Fruit fly (Drosophila melanogaster) whole organism, prepupa: ENCODE results near the gene Abd-B.
"Not testable (repeated sequence)": the region's sequence is repeated elsewhere in the genome, so short reads cannot be mapped to it uniquely, and the experiment has no call there.

Source experiments
- Blimp-1 ChIP-seq: fragments of 200-800 bp; sonication (Bioruptor generic); optimal IDR thresholded peaks from 3 replicates; lab custom pipeline; 2017; ENCODE audit warnings: missing biosample characterization, missing genetic modification characterization, mild to moderate bottlenecking, moderate library complexity, missing genetic modification reagents
- CG10631 ChIP-seq: fragments of 200-800 bp; sonication (Bioruptor generic); optimal IDR thresholded peaks from 2 replicates; lab custom pipeline; 2016; ENCODE audit warnings: missing biosample characterization, missing genetic modification characterization
- CG10669 ChIP-seq: fragments of 200-800 bp; sonication (Bioruptor generic); optimal IDR thresholded peaks from 3 replicates; lab custom pipeline; 2018; ENCODE audit warnings: missing biosample characterization, mild to moderate bottlenecking, missing genetic modification characterization, moderate library complexity
- CG11294 ChIP-seq: fragments of 200-800 bp; sonication (Bioruptor generic); IDR thresholded peaks from 2 replicates; pipeline ENCODE4 v1.3.6; 2022; ENCODE audit warnings: missing biosample characterization, missing genetic modification characterization
- CG11902 ChIP-seq: fragments of 200-800 bp; sonication (Bioruptor generic); optimal IDR thresholded peaks from 3 replicates; lab custom pipeline; 2016; ENCODE audit warnings: missing biosample characterization, missing genetic modification characterization
- CG15336 ChIP-seq: fragments of 200-800 bp; sonication (Bioruptor generic); IDR thresholded peaks from 2 replicates; pipeline ENCODE4 v1.3.6; 2022; ENCODE audit warnings: missing biosample characterization, missing genetic modification characterization
- CG1621 ChIP-seq: fragments of 200-800 bp; sonication (Bioruptor generic); optimal IDR thresholded peaks from 3 replicates; lab custom pipeline; 2018; ENCODE audit warnings: missing biosample characterization, mild to moderate bottlenecking, missing genetic modification characterization
- CG16779 ChIP-seq: fragments of 200-800 bp; sonication (Bioruptor generic); optimal IDR thresholded peaks from 3 replicates; lab custom pipeline; 2017; ENCODE audit warnings: missing biosample characterization, mild to moderate bottlenecking, missing genetic modification characterization
- CG3032 ChIP-seq: fragments of 200-800 bp; optimal IDR thresholded peaks from 2 replicates; lab custom pipeline; 2019; ENCODE audit warnings: missing biosample characterization, mild to moderate bottlenecking, missing genetic modification characterization, moderate library complexity
- CG31627 ChIP-seq: fragments of 200-800 bp; sonication (Bioruptor generic); optimal IDR thresholded peaks from 3 replicates; lab custom pipeline; 2016; ENCODE audit warnings: missing biosample characterization, missing genetic modification characterization
- CG32006 ChIP-seq: fragments of 200-800 bp; sonication (Bioruptor generic); optimal IDR thresholded peaks from 3 replicates; lab custom pipeline; 2017; ENCODE audit warnings: missing biosample characterization, mild to moderate bottlenecking, missing genetic modification characterization
- CG34406 ChIP-seq: fragments of 200-800 bp; sonication (Bioruptor generic); optimal IDR thresholded peaks from 3 replicates; lab custom pipeline; 2016; ENCODE audit warnings: missing biosample characterization, missing genetic modification characterization
- CG3919 ChIP-seq: fragments of 200-800 bp; sonication (Bioruptor generic); optimal IDR thresholded peaks from 3 replicates; lab custom pipeline; 2016; ENCODE audit warnings: missing biosample characterization, missing genetic modification characterization
- CG4318 ChIP-seq: fragments of 200-800 bp; sonication (Bioruptor generic); optimal IDR thresholded peaks from 3 replicates; lab custom pipeline; 2017; ENCODE audit warnings: missing biosample characterization, mild to moderate bottlenecking, missing genetic modification characterization
- CG6163 ChIP-seq: fragments of 200-800 bp; sonication (Bioruptor generic); IDR thresholded peaks from 3 replicates; pipeline ENCODE4 v1.3.6; 2022; ENCODE audit warnings: missing biosample characterization, missing genetic modification characterization
- CG6276 ChIP-seq: fragments of 200-800 bp; sonication (Bioruptor generic); optimal IDR thresholded peaks from 2 replicates; lab custom pipeline; 2017; ENCODE audit warnings: missing biosample characterization, mild to moderate bottlenecking, missing genetic modification characterization
- CG6792 ChIP-seq: fragments of 200-800 bp; sonication (Bioruptor generic); optimal IDR thresholded peaks from 3 replicates; lab custom pipeline; 2016; ENCODE audit warnings: missing biosample characterization, missing genetic modification characterization
- CG6808 ChIP-seq: fragments of 200-800 bp; sonication (Bioruptor generic); optimal IDR thresholded peaks from 3 replicates; lab custom pipeline; 2017; ENCODE audit warnings: missing biosample characterization, missing genetic modification characterization, mild to moderate bottlenecking, moderate library complexity, missing genetic modification reagents
- CG6854 ChIP-seq: fragments of 200-800 bp; sonication (Bioruptor generic); optimal IDR thresholded peaks from 2 replicates; lab custom pipeline; 2017; ENCODE audit warnings: missing biosample characterization, mild to moderate bottlenecking, missing genetic modification characterization
- CG7368 ChIP-seq: fragments of 200-800 bp; sonication (Bioruptor generic); optimal IDR thresholded peaks from 3 replicates; lab custom pipeline; 2016; ENCODE audit warnings: missing biosample characterization, missing genetic modification characterization
- CG8119 ChIP-seq: fragments of 200-800 bp; sonication (Bioruptor generic); IDR thresholded peaks from 3 replicates; pipeline ENCODE4 v1.3.6; 2022; ENCODE audit warnings: missing biosample characterization, missing genetic modification characterization
- CG8319 ChIP-seq: fragments of 200-800 bp; sonication (Bioruptor generic); optimal IDR thresholded peaks from 3 replicates; lab custom pipeline; 2016; ENCODE audit warnings: missing biosample characterization, missing genetic modification characterization
- CG8632 ChIP-seq: fragments of 200-800 bp; sonication (Bioruptor generic); optimal IDR thresholded peaks from 3 replicates; lab custom pipeline; 2016; ENCODE audit warnings: missing biosample characterization, missing genetic modification characterization
- CG9139 ChIP-seq: fragments of 200-800 bp; sonication (Bioruptor generic); optimal IDR thresholded peaks from 3 replicates; lab custom pipeline; 2017; ENCODE audit warnings: missing biosample characterization, mild to moderate bottlenecking, missing genetic modification characterization
- Eip78C ChIP-seq: fragments of 200-800 bp; sonication (Bioruptor generic); peaks from one replicate; lab custom pipeline; 2016; ENCODE audit warnings: missing biosample characterization, missing genetic modification characterization
- Eip93F ChIP-seq: fragments of 200-800 bp; sonication (Bioruptor generic); optimal IDR thresholded peaks from 2 replicates; lab custom pipeline; 2016; ENCODE audit warnings: missing biosample characterization, mild to moderate bottlenecking, missing genetic modification characterization
- Ets96B ChIP-seq: fragments of 200-800 bp; optimal IDR thresholded peaks from 2 replicates; lab custom pipeline; 2019; ENCODE audit warnings: missing biosample characterization, mild to moderate bottlenecking, missing genetic modification characterization, moderate library complexity
- Gug ChIP-seq: fragments of 200-800 bp; sonication (Bioruptor generic); IDR thresholded peaks from 2 replicates; pipeline ENCODE4 v1.3.6; 2022; ENCODE audit warnings: missing biosample characterization, missing genetic modification characterization
- Hr4 ChIP-seq: fragments of 200-800 bp; sonication (Bioruptor generic); optimal IDR thresholded peaks from 3 replicates; lab custom pipeline; 2016; ENCODE audit warnings: missing biosample characterization, missing genetic modification characterization
- Met ChIP-seq: fragments of 200-800 bp; sonication (Bioruptor generic); optimal IDR thresholded peaks from 3 replicates; lab custom pipeline; 2016; ENCODE audit warnings: missing biosample characterization, missing genetic modification characterization
- OdsH ChIP-seq: fragments of 200-800 bp; sonication (Bioruptor generic); optimal IDR thresholded peaks from 3 replicates; lab custom pipeline; 2016; ENCODE audit warnings: missing biosample characterization, missing genetic modification characterization
- Smox ChIP-seq: fragments of 200-800 bp; sonication (Bioruptor generic); optimal IDR thresholded peaks from 3 replicates; lab custom pipeline; 2016; ENCODE audit warnings: missing biosample characterization, missing genetic modification characterization
- Sox102F ChIP-seq: fragments of 200-800 bp; sonication (Bioruptor generic); optimal IDR thresholded peaks from 2 replicates; lab custom pipeline; 2016; ENCODE audit warnings: missing biosample characterization, mild to moderate bottlenecking, missing genetic modification characterization
- Sox14 ChIP-seq: fragments of 200-800 bp; sonication (Bioruptor generic); optimal IDR thresholded peaks from 3 replicates; lab custom pipeline; 2016; ENCODE audit warnings: missing biosample characterization, missing genetic modification characterization
- achi ChIP-seq: fragments of 200-800 bp; sonication (Bioruptor generic); optimal IDR thresholded peaks from 3 replicates; lab custom pipeline; 2016; ENCODE audit warnings: missing biosample characterization, missing genetic modification characterization
- acj6 ChIP-seq: fragments of 200-800 bp; sonication (Bioruptor generic); optimal IDR thresholded peaks from 3 replicates; lab custom pipeline; 2016; ENCODE audit warnings: missing biosample characterization, missing genetic modification characterization
- cyc ChIP-seq: fragments of 200-800 bp; sonication (Bioruptor generic); optimal IDR thresholded peaks from 3 replicates; lab custom pipeline; 2016; ENCODE audit warnings: missing biosample characterization, missing genetic modification characterization
- dac ChIP-seq: fragments of 200-800 bp; sonication (Bioruptor generic); optimal IDR thresholded peaks from 2 replicates; lab custom pipeline; 2017; ENCODE audit warnings: missing biosample characterization, mild to moderate bottlenecking, missing genetic modification characterization
- eg ChIP-seq: fragments of 200-800 bp; sonication (Bioruptor generic); IDR thresholded peaks from 3 replicates; pipeline ENCODE4 v1.3.6; 2022; ENCODE audit warnings: missing biosample characterization, missing genetic modification characterization
- fd59A ChIP-seq: fragments of 200-800 bp; sonication (Bioruptor generic); optimal IDR thresholded peaks from 2 replicates; lab custom pipeline; 2017; ENCODE audit warnings: missing biosample characterization, mild to moderate bottlenecking, missing genetic modification characterization, missing genetic modification reagents
- fd85E ChIP-seq: fragments of 200-800 bp; sonication (Bioruptor generic); optimal IDR thresholded peaks from 3 replicates; lab custom pipeline; 2016; ENCODE audit warnings: missing biosample characterization, missing genetic modification characterization
- fkh ChIP-seq: fragments of 200-800 bp; sonication (Bioruptor generic); optimal IDR thresholded peaks from 3 replicates; lab custom pipeline; 2017; ENCODE audit warnings: missing biosample characterization, mild to moderate bottlenecking, missing genetic modification characterization, moderate library complexity
- lz ChIP-seq: fragments of 200-800 bp; sonication (Bioruptor generic); optimal IDR thresholded peaks from 3 replicates; lab custom pipeline; 2016; ENCODE audit warnings: missing biosample characterization, missing genetic modification characterization
- spab ChIP-seq: fragments of 200-800 bp; sonication (Bioruptor generic); optimal IDR thresholded peaks from 2 replicates; lab custom pipeline; 2017; ENCODE audit warnings: missing biosample characterization, mild to moderate bottlenecking, missing genetic modification characterization, missing genetic modification reagents
- svp ChIP-seq: fragments of 200-800 bp; sonication (Bioruptor generic); peaks from one replicate; lab custom pipeline; 2016; ENCODE audit warnings: missing biosample characterization, missing genetic modification characterization
- topi ChIP-seq: fragments of 200-800 bp; sonication (Bioruptor generic); optimal IDR thresholded peaks from 3 replicates; lab custom pipeline; 2016; ENCODE audit warnings: missing biosample characterization, missing genetic modification characterization
- vri ChIP-seq: fragments of 200-800 bp; sonication (Bioruptor generic); optimal IDR thresholded peaks from 3 replicates; lab custom pipeline; 2016; ENCODE audit warnings: missing biosample characterization, mild to moderate bottlenecking, missing genetic modification characterization

The Abd-B gene

DNA sequence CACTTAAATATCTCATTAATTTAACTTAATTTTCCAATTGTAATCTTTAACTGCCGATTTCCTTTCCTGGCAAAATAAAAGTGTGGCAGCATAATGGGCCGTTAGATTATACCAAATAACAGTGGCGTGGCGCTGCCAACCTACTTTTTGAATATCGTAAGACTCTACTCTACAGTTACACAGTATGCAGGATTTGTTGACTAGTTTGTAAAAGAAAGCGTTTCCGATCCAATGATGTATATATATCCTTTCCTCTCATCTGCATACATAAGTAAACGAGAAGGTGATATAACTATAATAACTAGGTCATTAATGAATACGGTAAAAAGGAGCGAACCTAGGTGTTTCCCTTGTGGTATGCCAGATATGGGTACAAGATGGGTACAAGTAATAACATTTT is 19.7 kb upstream of the Abd-B start, which contains the start of gene EMC2B (continued):
- peak; percentile 46 for TF ChIP-seq Sox14 (GFP tag; lab: Kevin White, UChicago)
- TF ChIP-seq CG8319 (GFP tag; lab: Kevin White, UChicago), result peak; percentile 24
- no peak for TF ChIP-seq CG9139 (GFP tag; lab: Kevin White, UChicago)
- TF ChIP-seq Gug (GFP tag; lab: Robert Waterston, UW), result no peak
- TF ChIP-seq CG31627, result peak; percentile 52
- no peak for TF ChIP-seq Ets96B
- TF ChIP-seq fd85E (GFP tag; lab: Kevin White, UChicago), result no peak
- peak; percentile 21 for TF ChIP-seq acj6 (GFP tag; lab: Kevin White, UChicago)
- TF ChIP-seq lz (GFP tag; lab: Kevin White, UChicago), result peak; percentile 63
- peak; percentile 47 for TF ChIP-seq Sox102F (GFP tag; lab: Kevin White, UChicago)
- TF ChIP-seq CG8119 (GFP tag; lab: Robert Waterston, UW), result no peak
- no peak for TF ChIP-seq CG16779 (tag; lab: Kevin White, UChicago)
- TF ChIP-seq spab (GFP tag; lab: Kevin White, UChicago), result no peak
- peak; percentile 51 for TF ChIP-seq topi (GFP tag; lab: Kevin White, UChicago)
- TF ChIP-seq dac (GFP tag; lab: Kevin White, UChicago), result no peak
- no peak for TF ChIP-seq Met
- peak; percentile 47 for TF ChIP-seq CG3032 (tag; lab: Kevin White, UChicago)
- TF ChIP-seq CG1621 (tag; lab: Kevin White, UChicago), result peak; percentile 41
- no peak for TF ChIP-seq vri
- no peak for TF ChIP-seq CG8632 (GFP tag; lab: Kevin White, UChicago)
- TF ChIP-seq fd59A (GFP tag; lab: Kevin White, UChicago), result no peak
- TF ChIP-seq Smox, result no peak
- peak; percentile 36 for TF ChIP-seq cyc
- TF ChIP-seq CG6163 (GFP tag; lab: Robert Waterston, UW), result no peak
- TF ChIP-seq CG3919 (GFP tag; lab: Kevin White, UChicago), result peak; percentile 52
- TF ChIP-seq CG7368 (GFP tag; lab: Kevin White, UChicago), result no peak
- peak; percentile 33 for TF ChIP-seq CG10631 (GFP tag; lab: Kevin White, UChicago)
- TF ChIP-seq achi (GFP tag; lab: Kevin White, UChicago), result peak; percentile 24
- TF ChIP-seq CG34406, result no peak
- TF ChIP-seq Eip93F (GFP tag; lab: Kevin White, UChicago), result no peak
- TF ChIP-seq CG10669 (GFP tag; lab: Kevin White, UChicago), result no peak
- TF ChIP-seq CG6276, result no peak
- peak; percentile 4 for TF ChIP-seq CG6792 (GFP tag; lab: Kevin White, UChicago)
- no peak for TF ChIP-seq eg (GFP tag; lab: Robert Waterston, UW)
- TF ChIP-seq CG6854, result peak; percentile 8
- TF ChIP-seq OdsH (GFP tag; lab: Kevin White, UChicago), result no peak
- no peak for TF ChIP-seq CG32006
- TF ChIP-seq fkh (GFP tag; lab: Kevin White, UChicago), result no peak
- peak; percentile 15 for TF ChIP-seq CG11902

DNA sequence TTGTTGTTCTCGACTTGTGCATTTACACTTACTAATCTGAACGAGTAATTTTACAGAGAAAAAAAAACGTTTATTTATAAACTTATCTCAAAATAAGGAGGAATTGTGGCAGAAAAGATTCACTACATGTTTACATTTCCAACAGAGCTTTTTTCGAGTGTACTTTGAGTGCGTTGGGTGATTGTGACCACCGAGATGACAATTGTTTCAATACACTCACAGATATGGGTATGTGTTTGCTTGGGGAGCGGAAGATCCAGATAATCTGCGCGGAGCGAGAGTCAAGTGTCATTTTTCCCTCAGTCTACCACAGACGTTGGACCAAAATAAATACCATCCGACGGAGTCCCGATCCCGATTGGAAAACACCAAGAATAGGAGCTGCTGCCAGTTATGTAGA is 16.5 kb upstream of the Abd-B start, which contains the start of gene MESK4:
TSS of gene MESK4 (plus strand) at position 301 of the 400 bp plus-strand sequence.
- TF ChIP-seq CG34406; Blimp-1 (GFP tag; lab: Kevin White, UChicago); CG4318: not testable (repeated sequence)

DNA sequence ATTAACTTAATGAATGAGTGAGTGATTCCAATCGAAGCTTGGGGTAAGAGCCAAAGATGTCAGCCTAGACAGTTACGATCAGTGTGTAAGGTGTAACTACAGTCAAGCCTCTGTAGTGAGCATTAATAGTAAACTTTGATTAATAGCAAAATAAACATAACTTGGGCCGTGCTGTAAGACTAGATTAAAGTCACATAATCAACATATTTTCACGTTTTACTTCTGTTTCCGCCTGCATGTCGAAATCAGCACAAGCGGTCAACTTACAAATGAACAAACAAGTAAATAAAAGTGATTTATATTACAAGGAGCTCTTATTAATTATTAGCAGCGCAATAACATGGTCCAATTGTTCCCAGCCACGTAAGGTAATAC is 15.9 kb upstream of the Abd-B start:
- TF ChIP-seq OdsH (GFP tag; lab: Kevin White, UChicago), result peak; percentile 28
- peak; percentile 50 for TF ChIP-seq CG32006
- TF ChIP-seq CG9139 (GFP tag; lab: Kevin White, UChicago), result no peak
- no peak for TF ChIP-seq acj6 (GFP tag; lab: Kevin White, UChicago)
- no peak for TF ChIP-seq CG6854
- TF ChIP-seq CG6792 (GFP tag; lab: Kevin White, UChicago), result no peak
- no peak for TF ChIP-seq svp
- no peak for TF ChIP-seq CG11294 (GFP tag; lab: Robert Waterston, UW)
- TF ChIP-seq CG16779 (tag; lab: Kevin White, UChicago), result no peak
- no peak for TF ChIP-seq CG34406
- no peak for TF ChIP-seq CG4318
- TF ChIP-seq CG15336 (GFP tag; lab: Robert Waterston, UW), result no peak
- no peak for TF ChIP-seq achi (GFP tag; lab: Kevin White, UChicago)
- TF ChIP-seq CG6808 (GFP tag; lab: Kevin White, UChicago), result no peak
- TF ChIP-seq CG6276, result peak; percentile 9
- no peak for TF ChIP-seq CG3032 (tag; lab: Kevin White, UChicago)
- no peak for TF ChIP-seq CG7368 (GFP tag; lab: Kevin White, UChicago)
- peak; percentile 23 for TF ChIP-seq dac (GFP tag; lab: Kevin White, UChicago)
- peak; percentile 4 for TF ChIP-seq CG10669 (GFP tag; lab: Kevin White, UChicago)
- TF ChIP-seq vri, result no peak
- no peak for TF ChIP-seq eg (GFP tag; lab: Robert Waterston, UW)
- TF ChIP-seq CG31627, result no peak
- no peak for TF ChIP-seq Eip93F (GFP tag; lab: Kevin White, UChicago)
- peak; percentile 56 for TF ChIP-seq Hr4 (GFP tag; lab: Kevin White, UChicago)
- TF ChIP-seq CG10631 (GFP tag; lab: Kevin White, UChicago), result no peak
- TF ChIP-seq CG8119 (GFP tag; lab: Robert Waterston, UW), result no peak
- TF ChIP-seq Eip78C (GFP tag; lab: Kevin White, UChicago), result peak; percentile 32
